Fruit fly (Drosophila melanogaster): Measurements from ENCODE around the gene CG3862.

CG3862 gene

dm6 chr2L:825768-826263 lies at the start of gene CG3862, which contains the start of gene dock:
Gene CG3862 (minus strand): TSS chr2L:825861.
Gene dock (plus strand): TSS chr2L:825969.
- TF ChIP-seq sv (GFP tag; optimal IDR thresholded peaks at IDR 0.05), result peak; percentile 2
- peak; percentile 59 for TF ChIP-seq rgr (GFP tag; optimal IDR thresholded peaks at IDR 0.05)
- no peak for TF ChIP-seq sage (GFP tag; optimal IDR thresholded peaks at IDR 0.05)
- TF ChIP-seq Mio (GFP tag; optimal IDR thresholded peaks at IDR 0.05), result no peak
- TF ChIP-seq dl (GFP tag; optimal IDR thresholded peaks at IDR 0.05; ENCODE audit: insufficient read depth in 1 of 2, partially characterized antibody in 2 of 2), result peak in 1 of 2 experiments; percentile 2
- peak; percentile 23 for TF ChIP-seq ey (GFP tag; optimal IDR thresholded peaks at IDR 0.05)
- TF ChIP-seq OdsH (GFP tag; optimal IDR thresholded peaks at IDR 0.05), result peak; percentile 33
- TF ChIP-seq Rel (GFP tag; optimal IDR thresholded peaks at IDR 0.05), result no peak
- TF ChIP-seq Rel (tag; optimal IDR thresholded peaks at IDR 0.05), result peak; percentile 61
- no peak for TF ChIP-seq jim (GFP tag; optimal IDR thresholded peaks at IDR 0.05)
- peak; percentile 59 for TF ChIP-seq Hnf4 (GFP tag; optimal IDR thresholded peaks at IDR 0.05)
- TF ChIP-seq dsf (GFP tag; optimal IDR thresholded peaks at IDR 0.05; ENCODE audit: borderline replicate concordance), result no peak
- peak; percentile 18 for TF ChIP-seq N (GFP tag; optimal IDR thresholded peaks at IDR 0.05)
- TF ChIP-seq h (GFP tag; optimal IDR thresholded peaks at IDR 0.05), result peak; percentile 50
- TF ChIP-seq br (GFP tag; optimal IDR thresholded peaks at IDR 0.05), result peak; percentile 61
- TF ChIP-seq fru (GFP tag; optimal IDR thresholded peaks at IDR 0.05), result peak; percentile 66
- TF ChIP-seq Sp1 (GFP tag; optimal IDR thresholded peaks at IDR 0.05), result peak; percentile 61
- TF ChIP-seq HLH106 (tag; optimal IDR thresholded peaks at IDR 0.05), result peak; percentile 17
- TF ChIP-seq Jra (GFP tag; optimal IDR thresholded peaks at IDR 0.05), result peak; percentile 32
- TF ChIP-seq foxo (GFP tag; optimal IDR thresholded peaks at IDR 0.05), result peak in 1 of 2 experiments; percentile 73
- TF ChIP-seq tai (GFP tag; optimal IDR thresholded peaks at IDR 0.05), result no peak
- peak; percentile 55 for TF ChIP-seq Myc (optimal IDR thresholded peaks at IDR 0.05)
- TF ChIP-seq psq (GFP tag; optimal IDR thresholded peaks at IDR 0.05), result no peak
- peak; percentile 89 for TF ChIP-seq Hr83 (GFP tag; optimal IDR thresholded peaks at IDR 0.05; ENCODE audit: poor library complexity, severe bottlenecking)

- TF ChIP-seq Dif (GFP tag; optimal IDR thresholded peaks at IDR 0.05; ENCODE audit: partially characterized antibody) (peak; percentile 45), dmrt93B (GFP tag; optimal IDR thresholded peaks at IDR 0.05) (no peak)
Measured at dm6 chr2L:873724-874504, 48.3 kb upstream of the CG3862 start.

- peak; percentile 55 for TF ChIP-seq Hr83 (GFP tag; optimal IDR thresholded peaks at IDR 0.05; ENCODE audit: poor library complexity, severe bottlenecking)
- no peak for TF ChIP-seq Dfd (GFP tag; optimal IDR thresholded peaks at IDR 0.05)
- TF ChIP-seq OdsH (GFP tag; optimal IDR thresholded peaks at IDR 0.05), result peak; percentile 3
- no peak for TF ChIP-seq Vsx2 (GFP tag; optimal IDR thresholded peaks at IDR 0.05; ENCODE audit: partially characterized antibody)
- TF ChIP-seq Myc (optimal IDR thresholded peaks at IDR 0.05), result peak; percentile 80
- TF ChIP-seq HLH106 (tag; optimal IDR thresholded peaks at IDR 0.05), result peak; percentile 13
- no peak for TF ChIP-seq N (GFP tag; optimal IDR thresholded peaks at IDR 0.05)
- no peak for TF ChIP-seq Rel (GFP tag; optimal IDR thresholded peaks at IDR 0.05)
- TF ChIP-seq Rel (tag; optimal IDR thresholded peaks at IDR 0.05), result no peak
- no peak for TF ChIP-seq sage (GFP tag; optimal IDR thresholded peaks at IDR 0.05)
- peak; percentile 26 for TF ChIP-seq Jra (GFP tag; optimal IDR thresholded peaks at IDR 0.05)
- TF ChIP-seq sv (GFP tag; optimal IDR thresholded peaks at IDR 0.05), result no peak
- TF ChIP-seq foxo (GFP tag; optimal IDR thresholded peaks at IDR 0.05), result no peak
- TF ChIP-seq usp (GFP tag; optimal IDR thresholded peaks at IDR 0.05), result no peak
- peak; percentile 34 for TF ChIP-seq h (GFP tag; optimal IDR thresholded peaks at IDR 0.05)
- no peak for TF ChIP-seq lola (GFP tag; optimal IDR thresholded peaks at IDR 0.05)
- peak; percentile 29 for TF ChIP-seq Dif (GFP tag; optimal IDR thresholded peaks at IDR 0.05; ENCODE audit: partially characterized antibody)
- peak; percentile 31 for TF ChIP-seq rgr (GFP tag; optimal IDR thresholded peaks at IDR 0.05)
- TF ChIP-seq GATAd (GFP tag; optimal IDR thresholded peaks at IDR 0.05), result peak; percentile 15
- TF ChIP-seq Sp1 (GFP tag; optimal IDR thresholded peaks at IDR 0.05), result no peak
- TF ChIP-seq jim (GFP tag; optimal IDR thresholded peaks at IDR 0.05), result no peak
- TF ChIP-seq dmrt93B (GFP tag; optimal IDR thresholded peaks at IDR 0.05), result no peak
Measured at dm6 chr2L:871419-871846, 45.8 kb upstream of the CG3862 start.

Data from whole organism, wandering third instar larva.